Worm (Caenorhabditis elegans) whole organism, late embryonic: Measurements from ENCODE around the gene Y43F8B.14.

Source experiments
- C08G9.2 ChIP-seq: sonication (generic microtip); optimal IDR thresholded peaks from 2 replicates; lab custom pipeline; 2016; ENCODE audit warnings: mild to moderate bottlenecking, missing genetic modification characterization, moderate library complexity, missing compliant biosample characterization
- F13H6.1 ChIP-seq: sonication (generic microtip); optimal IDR thresholded peaks from 2 replicates; lab custom pipeline; 2016; ENCODE audit warnings: missing genetic modification characterization, missing compliant biosample characterization
- K02D7.2 ChIP-seq: sonication (generic microtip); optimal IDR thresholded peaks from 2 replicates; lab custom pipeline; 2017; ENCODE audit warnings: mild to moderate bottlenecking, missing genetic modification characterization, missing compliant biosample characterization
- K09A11.1 ChIP-seq: sonication (generic microtip); optimal IDR thresholded peaks from 2 replicates; lab custom pipeline; 2017; ENCODE audit warnings: antibody characterized with exemption, mild to moderate bottlenecking, missing genetic modification characterization, missing compliant biosample characterization; ENCODE audit not compliant: insufficient read depth
- T23F11.4 ChIP-seq: fragments of 200-800 bp; sonication (Bioruptor generic); optimal IDR thresholded peaks from 2 replicates; lab custom pipeline; 2018; ENCODE audit warnings: mild to moderate bottlenecking, missing genetic modification characterization, missing compliant biosample characterization
- ahr-1 ChIP-seq: sonication (generic microtip); optimal IDR thresholded peaks from 2 replicates; lab custom pipeline; 2016; ENCODE audit warnings: missing genetic modification characterization, missing compliant biosample characterization
- ama-1 ChIP-seq: fragments of 150-350 bp; optimal IDR thresholded peaks from 2 replicates; lab custom pipeline; 2014
- ceh-18 ChIP-seq: sonication (generic microtip); optimal IDR thresholded peaks from 2 replicates; lab custom pipeline; 2016; ENCODE audit warnings: missing genetic modification characterization, missing compliant biosample characterization
- ceh-2 ChIP-seq: sonication (generic microtip); optimal IDR thresholded peaks from 2 replicates; lab custom pipeline; 2016; ENCODE audit warnings: missing genotype, missing genetic modification characterization, missing compliant biosample characterization
- ceh-22 ChIP-seq: sonication (generic microtip); optimal IDR thresholded peaks from 2 replicates; lab custom pipeline; 2017; ENCODE audit warnings: missing biosample characterization, missing genetic modification characterization
- ceh-24 ChIP-seq: sonication (generic microtip); optimal IDR thresholded peaks from 2 replicates; lab custom pipeline; 2016; ENCODE audit warnings: mild to moderate bottlenecking, missing genetic modification characterization, missing compliant biosample characterization
- ceh-34 ChIP-seq: sonication (generic microtip); optimal IDR thresholded peaks from 2 replicates; lab custom pipeline; 2016; ENCODE audit warnings: mild to moderate bottlenecking, missing genetic modification characterization, missing compliant biosample characterization
- ceh-48 ChIP-seq: sonication (generic microtip); optimal IDR thresholded peaks from 2 replicates; lab custom pipeline; 2016; ENCODE audit warnings: missing genetic modification characterization, inconsistent platforms, missing compliant biosample characterization
- ceh-6 ChIP-seq: fragments of 200-800 bp; sonication (Bioruptor generic); optimal IDR thresholded peaks from 2 replicates; lab custom pipeline; 2018; ENCODE audit warnings: mild to moderate bottlenecking, missing genetic modification characterization, missing compliant biosample characterization
- che-1 ChIP-seq: sonication (generic microtip); optimal IDR thresholded peaks from 2 replicates; lab custom pipeline; 2016; ENCODE audit warnings: mild to moderate bottlenecking, missing genetic modification characterization, missing compliant biosample characterization
- dmd-4 ChIP-seq: sonication (generic microtip); optimal IDR thresholded peaks from 2 replicates; lab custom pipeline; 2016; ENCODE audit warnings: borderline replicate concordance, missing genetic modification characterization, missing compliant biosample characterization
- dve-1 ChIP-seq: sonication (generic microtip); optimal IDR thresholded peaks from 2 replicates; lab custom pipeline; 2017; ENCODE audit warnings: antibody characterized with exemption, mild to moderate bottlenecking, missing genetic modification characterization, missing compliant biosample characterization
- elt-4 ChIP-seq: sonication (generic microtip); optimal IDR thresholded peaks from 2 replicates; lab custom pipeline; 2016; ENCODE audit warnings: missing genetic modification characterization, missing compliant biosample characterization
- ets-4 ChIP-seq: sonication (generic microtip); optimal IDR thresholded peaks from 2 replicates; lab custom pipeline; 2016; ENCODE audit warnings: missing genetic modification characterization, missing compliant biosample characterization
- fax-1 ChIP-seq: sonication (generic microtip); optimal IDR thresholded peaks from 2 replicates; lab custom pipeline; 2016; ENCODE audit warnings: missing genotype, missing genetic modification characterization, missing compliant biosample characterization
- fkh-10 ChIP-seq: fragments of 150-350 bp; optimal IDR thresholded peaks from 2 replicates; lab custom pipeline; 2014; ENCODE audit warnings: missing biosample characterization, missing genetic modification reagents, missing genetic modification characterization
- fkh-6 ChIP-seq: sonication (generic microtip); optimal IDR thresholded peaks from 2 replicates; lab custom pipeline; 2016; ENCODE audit warnings: missing genetic modification characterization, missing compliant biosample characterization
- hlh-13 ChIP-seq: fragments of 200-800 bp; sonication (Bioruptor generic); optimal IDR thresholded peaks from 2 replicates; lab custom pipeline; 2018; ENCODE audit warnings: mild to moderate bottlenecking, missing genetic modification characterization, missing compliant biosample characterization
- hlh-15 ChIP-seq: sonication (generic microtip); optimal IDR thresholded peaks from 2 replicates; lab custom pipeline; 2016; ENCODE audit warnings: missing genetic modification characterization, missing compliant biosample characterization
- hlh-6 ChIP-seq: sonication (generic microtip); optimal IDR thresholded peaks from 2 replicates; lab custom pipeline; 2016; ENCODE audit warnings: missing genotype, missing genetic modification characterization, missing compliant biosample characterization
- hlh-8 ChIP-seq: sonication (generic microtip); optimal IDR thresholded peaks from 2 replicates; lab custom pipeline; 2016; ENCODE audit warnings: missing genotype, missing genetic modification characterization, missing compliant biosample characterization
- lim-6 ChIP-seq: sonication (generic microtip); optimal IDR thresholded peaks from 2 replicates; lab custom pipeline; 2016; ENCODE audit warnings: missing genetic modification characterization, missing compliant biosample characterization
- lin-11 ChIP-seq: fragments of 200-800 bp; sonication (Bioruptor generic); optimal IDR thresholded peaks from 2 replicates; lab custom pipeline; 2018; ENCODE audit warnings: mild to moderate bottlenecking, missing genetic modification characterization, missing compliant biosample characterization
- madf-2 ChIP-seq: sonication (generic microtip); optimal IDR thresholded peaks from 2 replicates; lab custom pipeline; 2017; ENCODE audit warnings: missing genetic modification characterization, missing compliant biosample characterization
- mec-3 ChIP-seq: sonication (generic microtip); optimal IDR thresholded peaks from 2 replicates; lab custom pipeline; 2016; ENCODE audit warnings: borderline replicate concordance, missing genetic modification characterization, missing compliant biosample characterization
- nfya-1 ChIP-seq: sonication (generic microtip); optimal IDR thresholded peaks from 2 replicates; lab custom pipeline; 2017; ENCODE audit warnings: missing genetic modification characterization, mild to moderate bottlenecking, missing compliant biosample characterization, antibody characterized with exemption, moderate library complexity
- odd-2 ChIP-seq: sonication (generic microtip); optimal IDR thresholded peaks from 2 replicates; lab custom pipeline; 2017; ENCODE audit warnings: antibody characterized with exemption, mild to moderate bottlenecking, missing genetic modification characterization, missing compliant biosample characterization
- pax-1 ChIP-seq: fragments of 150-350 bp; optimal IDR thresholded peaks from 2 replicates; lab custom pipeline; 2014; ENCODE audit warnings: missing biosample characterization, missing genetic modification characterization
- pha-2 ChIP-seq: sonication (generic microtip); optimal IDR thresholded peaks from 2 replicates; lab custom pipeline; 2017; ENCODE audit warnings: mild to moderate bottlenecking, missing genetic modification characterization, missing compliant biosample characterization
- pqm-1 ChIP-seq: sonication (generic microtip); optimal IDR thresholded peaks from 2 replicates; lab custom pipeline; 2016; ENCODE audit warnings: missing genetic modification characterization, missing compliant biosample characterization
- pros-1 ChIP-seq: fragments of 150-350 bp; optimal IDR thresholded peaks from 2 replicates; lab custom pipeline; 2014; ENCODE audit warnings: missing biosample characterization, missing genetic modification reagents, missing genetic modification characterization
- ref-2 ChIP-seq: sonication (generic microtip); optimal IDR thresholded peaks from 2 replicates; lab custom pipeline; 2016; ENCODE audit warnings: missing genetic modification characterization, missing compliant biosample characterization
- sdc-2 ChIP-seq: sonication (generic microtip); optimal IDR thresholded peaks from 2 replicates; lab custom pipeline; 2016; ENCODE audit warnings: missing genotype, missing genetic modification characterization, missing compliant biosample characterization
- sox-4 ChIP-seq: sonication (generic microtip); optimal IDR thresholded peaks from 2 replicates; lab custom pipeline; 2017; ENCODE audit warnings: mild to moderate bottlenecking, missing genetic modification characterization, inconsistent platforms, missing compliant biosample characterization
- syd-9 ChIP-seq: sonication (generic microtip); optimal IDR thresholded peaks from 2 replicates; lab custom pipeline; 2016; ENCODE audit warnings: mild to moderate bottlenecking, missing genetic modification characterization, moderate library complexity, missing compliant biosample characterization
- tbx-2 ChIP-seq: sonication (generic microtip); optimal IDR thresholded peaks from 2 replicates; lab custom pipeline; 2016; ENCODE audit warnings: missing genetic modification characterization, missing compliant biosample characterization
- ttx-3 ChIP-seq: sonication (generic microtip); optimal IDR thresholded peaks from 2 replicates; lab custom pipeline; 2016; ENCODE audit warnings: missing genetic modification reagents, missing genetic modification characterization, missing compliant biosample characterization
- unc-86 ChIP-seq: sonication (generic microtip); optimal IDR thresholded peaks from 2 replicates; lab custom pipeline; 2016; ENCODE audit warnings: missing genetic modification characterization, missing compliant biosample characterization
- zip-5 ChIP-seq: sonication (generic microtip); optimal IDR thresholded peaks from 2 replicates; lab custom pipeline; 2016; ENCODE audit warnings: missing genetic modification characterization, missing compliant biosample characterization

Gene Y43F8B.14

ce11 chrV:19473842-19474514, 18.2 kb upstream of the Y43F8B.14 start, which contains the start of gene Y43F8B.10:
Gene Y43F8B.10 (plus strand): TSS chrV:19474464.
- TF ChIP-seq ceh-24 (tag; lab: Kevin White, UChicago), result no peak
- no peak for TF ChIP-seq T23F11.4 (GFP tag; lab: Kevin White, UChicago)
- TF ChIP-seq hlh-15 (tag; lab: Kevin White, UChicago), result no peak
- TF ChIP-seq ceh-34 (tag; lab: Kevin White, UChicago), result no peak
- TF ChIP-seq syd-9, result no peak
- no peak for TF ChIP-seq ets-4 (tag; lab: Kevin White, UChicago)
- TF ChIP-seq ref-2 (tag; lab: Kevin White, UChicago), result no peak
- TF ChIP-seq K09A11.1, result no peak
- no peak for TF ChIP-seq ahr-1
- TF ChIP-seq hlh-13 (GFP tag; lab: Kevin White, UChicago), result no peak

- TF ChIP-seq fkh-10 (GFP tag; lab: Kevin White, UChicago), result no peak
- TF ChIP-seq mec-3, result no peak
- no peak for TF ChIP-seq nfya-1 (tag; lab: Kevin White, UChicago)
- TF ChIP-seq odd-2 (tag; lab: Kevin White, UChicago), result no peak
- no peak for TF ChIP-seq hlh-8
- TF ChIP-seq ceh-6 (GFP tag; lab: Kevin White, UChicago), result no peak
- no peak for TF ChIP-seq ttx-3 (tag; lab: Kevin White, UChicago)
- TF ChIP-seq lim-6 (tag; lab: Kevin White, UChicago), result no peak
- TF ChIP-seq ceh-24 (tag; lab: Kevin White, UChicago), result no peak
- TF ChIP-seq fax-1 (tag; lab: Kevin White, UChicago), result no peak
- no peak for TF ChIP-seq syd-9
- no peak for TF ChIP-seq ref-2 (tag; lab: Kevin White, UChicago)
- no peak for TF ChIP-seq C08G9.2
- no peak for TF ChIP-seq pqm-1 (tag; lab: Kevin White, UChicago)
- TF ChIP-seq fkh-6, result no peak
- TF ChIP-seq sox-4 (tag; lab: Kevin White, UChicago), result no peak
- TF ChIP-seq lin-11 (tag; lab: Kevin White, UChicago), result no peak
- no peak for TF ChIP-seq ama-1
Observed at ce11 chrV:19470385-19470784, 14.6 kb upstream of the Y43F8B.14 start, which contains the start of gene Y43F8B.11. Gene Y43F8B.11 (plus strand): TSS chrV:19470685.

ce11 chrV:19468083-19468482, 12.3 kb upstream of the Y43F8B.14 start, which contains the start of gene Y43F8B.12:
Gene Y43F8B.12 (plus strand): TSS chrV:19468383.
- TF ChIP-seq hlh-13 (GFP tag; lab: Kevin White, UChicago) (no peak), F13H6.1 (tag; lab: Kevin White, UChicago) (no peak), lim-6 (tag; lab: Kevin White, UChicago) (no peak), zip-5 (tag; lab: Kevin White, UChicago) (no peak), pros-1 (no peak), pax-1 (tag; lab: Kevin White, UChicago) (no peak), tbx-2 (no peak), ceh-18 (tag; lab: Kevin White, UChicago) (no peak), madf-2 (tag; lab: Kevin White, UChicago) (no peak), K09A11.1 (no peak), ahr-1 (no peak), ceh-34 (tag; lab: Kevin White, UChicago) (no peak), hlh-8 (no peak), unc-86 (tag; lab: Kevin White, UChicago) (no peak)
- TF ChIP-seq, all 69 proteins: peak for 0

ce11 chrV:19467574-19467973, 11.8 kb upstream of the Y43F8B.14 start, which contains the start of gene Y43F8B.23:
Gene Y43F8B.23 (minus strand): TSS chrV:19467648.
- no peak for TF ChIP-seq ttx-3 (tag; lab: Kevin White, UChicago)

- TF ChIP-seq lin-11 (tag; lab: Kevin White, UChicago) (no peak), unc-86 (tag; lab: Kevin White, UChicago) (no peak), ceh-22 (no peak), pha-2 (tag; lab: Kevin White, UChicago) (no peak), K09A11.1 (no peak), che-1 (tag; lab: Kevin White, UChicago) (no peak), dve-1 (no peak), hlh-6 (no peak), odd-2 (tag; lab: Kevin White, UChicago) (no peak), hlh-13 (GFP tag; lab: Kevin White, UChicago) (no peak), lim-6 (tag; lab: Kevin White, UChicago) (no peak), ceh-6 (GFP tag; lab: Kevin White, UChicago) (no peak), ceh-48 (tag; lab: Kevin White, UChicago) (no peak), sdc-2 (tag; lab: Kevin White, UChicago) (no peak), elt-4 (tag; lab: Kevin White, UChicago) (no peak), K02D7.2 (tag; lab: Kevin White, UChicago) (no peak), syd-9 (no peak), ceh-2 (tag; lab: Kevin White, UChicago) (no peak), dmd-4 (no peak)
Observed at ce11 chrV:19462612-19463011, 6.8 kb upstream of the Y43F8B.14 start, which contains the start of gene Y43F8B.25. Gene Y43F8B.25 (plus strand): TSS chrV:19462912.
